Fruit fly (Drosophila melanogaster) S2 (cell line): ENCODE measurements around the gene Sld5.

Experiments
- CG8478 ChIP-seq: fragments of >200 bp; optimal IDR thresholded peaks from 2 replicates; lab custom pipeline; 2018
- CTCF ChIP-seq, 2 experiments: fragments of >200 bp; optimal IDR thresholded peaks; 2 replicates each; lab custom pipeline; 2018

Sld5 gene

DNA sequence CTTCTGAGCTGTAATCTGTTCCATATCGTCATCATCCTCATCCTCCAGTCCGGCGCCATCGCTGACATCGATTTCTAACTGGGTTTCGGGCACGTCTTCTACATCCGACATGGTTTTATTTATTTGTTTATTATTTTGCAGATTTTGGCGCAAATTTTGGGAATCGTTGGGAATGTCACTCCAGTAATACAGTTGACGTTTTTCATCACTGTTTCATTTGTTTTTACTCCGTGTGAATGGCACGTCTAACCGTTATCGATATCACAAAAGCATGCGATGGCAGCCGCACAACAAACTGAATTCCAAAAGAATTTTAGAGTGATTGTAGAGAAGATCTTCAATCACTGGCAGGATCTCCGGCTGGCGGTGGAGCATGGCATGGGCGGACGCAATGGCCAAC lies at the start of gene Sld5, which contains the start of gene CG14543:
Gene Sld5 (minus strand): TSS at position 167 of the 400 bp plus-strand sequence.
Gene CG14543 (plus strand): TSS at position 250 of the 400 bp plus-strand sequence.
- TF ChIP-seq CTCF (optimal IDR thresholded peaks at IDR 0.05; lab: Kevin White, UChicago) (no peak), CG8478 (no peak)

dm6 chr3R:26105924-26106494 lies 49.7 kb upstream of the Sld5 start:
- TF ChIP-seq CTCF (optimal IDR thresholded peaks at IDR 0.05; lab: Kevin White, UChicago) (no peak), CG8478 (no peak)

DNA sequence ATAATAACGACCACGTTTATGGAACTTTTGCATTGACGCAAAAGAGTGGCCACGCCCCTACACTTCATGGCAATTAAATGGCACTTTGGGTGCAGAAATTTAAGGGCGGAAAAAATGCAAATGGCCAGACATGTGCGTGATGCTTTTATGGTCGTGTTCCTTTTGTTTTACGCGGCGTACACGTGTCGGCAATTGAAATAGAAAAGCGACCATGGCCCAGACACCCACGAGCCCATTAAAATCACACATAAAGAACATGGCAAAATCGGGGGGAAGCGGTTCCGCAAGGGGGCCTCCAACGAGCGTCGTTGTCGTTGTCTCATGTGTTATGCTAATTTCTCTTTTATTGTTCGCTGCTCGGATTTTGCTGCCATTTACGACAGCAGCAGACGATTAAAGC lies 49.1 kb upstream of the Sld5 start:
- TF ChIP-seq CTCF (optimal IDR thresholded peaks at IDR 0.05; lab: Kevin White, UChicago) (no peak), CG8478 (no peak)

DNA sequence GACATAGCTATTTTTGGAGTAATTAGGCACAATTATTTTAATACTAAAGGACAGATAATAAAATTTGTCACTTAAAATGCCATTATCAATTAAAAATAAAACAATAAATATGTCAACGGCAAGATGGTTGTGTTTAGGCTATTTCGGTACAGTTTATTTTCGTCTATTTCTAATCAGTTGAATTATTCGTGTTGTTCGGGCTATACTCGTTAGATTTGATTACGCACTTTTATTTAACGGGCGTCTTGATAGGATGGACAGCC lies 48.7 kb upstream of the Sld5 start:
- TF ChIP-seq CTCF (optimal IDR thresholded peaks at IDR 0.05; lab: Kevin White, UChicago), result no peak
- TF ChIP-seq CG8478, result no peak

DNA sequence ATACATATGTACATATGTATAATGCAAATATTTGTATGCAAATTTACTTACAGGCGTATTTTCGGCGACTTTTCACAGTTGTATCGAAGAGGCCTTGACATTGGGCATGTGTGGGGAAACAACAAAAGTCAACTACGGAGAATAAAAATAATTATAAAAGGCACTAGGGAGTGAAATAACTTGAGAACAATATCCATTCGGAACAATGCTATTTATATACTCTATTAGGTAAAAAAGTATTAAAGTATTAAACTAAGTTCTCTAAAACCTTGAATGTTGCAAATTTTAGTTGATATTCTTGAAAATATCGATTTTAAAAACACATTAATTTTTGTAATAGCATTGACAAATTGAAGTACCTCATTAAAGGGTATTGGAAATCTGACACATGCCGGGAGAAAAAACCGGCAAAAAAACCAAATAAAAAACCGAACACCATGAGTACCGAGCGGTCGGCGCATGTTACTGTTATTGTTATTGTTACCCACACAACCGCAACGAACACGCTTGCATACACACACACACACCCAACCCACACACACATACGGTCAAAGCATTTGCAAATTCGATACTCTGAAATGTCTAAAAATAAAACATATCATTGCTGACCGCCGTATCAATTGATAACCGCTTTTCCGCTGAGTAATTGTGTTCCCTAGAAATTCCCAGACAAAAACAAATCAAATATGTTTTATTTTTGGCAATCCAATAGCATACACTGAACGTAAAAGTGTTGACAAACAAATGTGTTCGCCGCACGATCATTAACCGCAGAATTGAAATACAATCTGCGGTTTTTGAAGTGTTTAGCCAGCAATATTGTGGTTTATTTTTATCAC lies 48.2 kb upstream of the Sld5 start:
- no peak for TF ChIP-seq CTCF (optimal IDR thresholded peaks at IDR 0.05; lab: Kevin White, UChicago)
- TF ChIP-seq CG8478, result no peak

dm6 chr3R:26103440-26103839 lies 47.1 kb upstream of the Sld5 start:
- no peak for TF ChIP-seq CTCF (optimal IDR thresholded peaks at IDR 0.05; lab: Kevin White, UChicago)
- TF ChIP-seq CG8478, result no peak

DNA sequence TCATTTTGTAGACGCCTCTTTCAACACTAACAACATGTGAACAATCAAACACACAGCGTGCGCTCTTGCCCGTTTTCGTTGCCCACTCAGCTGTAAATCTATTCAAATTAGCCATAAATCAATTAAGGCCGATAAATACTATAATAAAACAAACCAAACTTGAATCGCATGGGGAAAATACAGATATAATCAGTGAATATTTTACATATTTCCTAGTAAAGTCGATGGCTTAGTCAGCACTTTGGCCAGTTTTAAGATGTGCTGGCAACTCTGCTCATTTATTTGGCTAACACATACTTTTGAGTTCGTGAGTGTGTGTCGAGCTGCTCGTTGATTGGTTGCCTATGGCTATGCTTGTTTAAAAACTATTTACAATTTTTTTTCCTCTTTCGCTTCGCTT lies 42.9 kb upstream of the Sld5 start:
- no peak for TF ChIP-seq CTCF (optimal IDR thresholded peaks at IDR 0.05; lab: Kevin White, UChicago)
- no peak for TF ChIP-seq CG8478

dm6 chr3R:26098502-26099210 lies 42.3 kb upstream of the Sld5 start, which contains the start of gene dysf:
dysf (minus strand) TSS chr3R:26098711.
- no peak for TF ChIP-seq CG8478
- TF ChIP-seq CTCF (optimal IDR thresholded peaks at IDR 0.05; lab: Kevin White, UChicago), result no peak

DNA sequence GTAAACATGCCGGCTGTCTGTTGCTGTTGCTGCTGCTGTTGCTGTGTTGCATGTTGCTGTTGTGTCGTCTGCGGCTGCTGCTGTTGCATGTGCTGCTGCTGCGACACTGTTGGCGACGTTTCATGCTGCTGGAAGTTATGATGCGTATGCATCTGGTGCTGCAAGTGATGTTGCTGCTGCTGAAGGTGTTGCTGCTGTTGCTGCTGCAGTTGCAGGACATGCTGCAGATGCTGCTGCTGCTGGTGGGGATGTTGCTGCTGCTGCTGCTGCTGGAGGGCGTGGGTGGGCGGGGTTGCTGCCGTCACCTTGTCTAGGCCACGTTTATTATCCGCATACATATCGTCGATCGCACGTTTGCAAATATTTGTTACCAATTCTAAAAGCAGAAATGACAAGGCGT lies 39.8 kb upstream of the Sld5 start:
- TF ChIP-seq CTCF (optimal IDR thresholded peaks at IDR 0.05; lab: Kevin White, UChicago) (no peak), CG8478 (no peak)

DNA sequence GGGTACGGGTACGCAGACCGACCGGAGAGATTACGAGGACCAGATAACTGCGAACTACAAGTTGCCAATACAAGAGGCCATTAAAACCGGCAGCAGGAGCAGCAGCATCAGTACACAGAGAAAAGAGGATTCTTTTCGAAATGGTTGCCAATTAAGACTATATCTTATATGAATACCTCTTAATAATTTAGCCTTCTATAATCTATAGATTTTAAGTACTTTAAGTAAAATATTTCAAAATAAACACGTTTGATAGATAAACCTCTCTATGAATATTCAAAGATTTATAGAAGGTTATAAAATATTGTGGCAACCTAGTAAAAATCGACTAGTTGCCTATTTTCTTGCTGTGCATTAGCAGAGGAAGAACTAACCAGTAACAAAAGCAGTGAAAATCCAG lies 39.2 kb upstream of the Sld5 start:
- no peak for TF ChIP-seq CG8478
- no peak for TF ChIP-seq CTCF (optimal IDR thresholded peaks at IDR 0.05; lab: Kevin White, UChicago)

DNA sequence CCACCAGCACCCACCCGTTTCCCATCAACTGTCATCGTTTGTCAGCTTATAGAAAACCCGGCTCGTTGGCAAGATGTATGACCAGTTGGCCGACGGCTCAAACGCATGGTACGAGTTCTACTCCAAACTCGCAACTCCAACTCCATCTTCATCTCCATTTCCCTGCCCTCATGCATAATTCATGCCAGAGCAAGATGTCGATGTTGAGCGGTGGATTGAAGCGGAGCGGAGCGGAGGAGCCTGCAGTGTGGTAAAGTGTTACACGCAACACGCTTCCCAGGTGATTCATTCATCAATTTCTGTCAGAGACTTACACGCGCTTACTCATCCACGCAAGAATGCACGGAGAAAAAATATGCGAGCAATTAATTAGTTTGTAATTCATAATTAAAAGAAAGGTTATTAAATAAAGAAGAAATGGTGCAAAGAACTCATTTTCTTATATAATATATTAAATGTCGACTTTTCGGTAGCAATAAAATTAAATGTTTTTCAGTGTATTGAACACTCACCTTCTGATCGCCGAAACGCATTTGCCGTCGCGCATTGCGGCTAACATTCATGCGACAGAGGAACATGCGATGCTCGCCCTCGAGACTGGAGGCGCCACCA lies 25.1 kb upstream of the Sld5 start:
- TF ChIP-seq CTCF (optimal IDR thresholded peaks at IDR 0.05; lab: Kevin White, UChicago) (no peak), CG8478 (no peak)

DNA sequence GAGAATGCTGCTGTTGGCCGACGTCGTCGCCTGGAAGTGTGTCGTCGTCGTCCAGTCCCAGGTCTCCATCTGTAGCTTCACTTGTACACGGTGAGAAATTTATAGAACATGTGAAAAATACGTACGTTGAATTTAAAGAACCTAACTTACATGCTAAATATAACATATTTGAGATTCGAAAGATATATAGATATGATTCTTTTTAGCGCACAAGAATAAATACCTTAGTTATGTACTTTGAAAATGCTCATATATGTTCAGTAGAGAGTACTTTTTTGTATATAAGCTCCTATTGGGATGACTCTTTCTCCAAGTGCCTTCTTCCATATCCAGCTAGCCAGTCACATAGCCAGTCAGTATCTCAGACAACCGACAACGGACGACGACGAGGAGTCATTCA lies 18.9 kb upstream of the Sld5 start:
- TF ChIP-seq CTCF (optimal IDR thresholded peaks at IDR 0.05; lab: Kevin White, UChicago), result no peak
- no peak for TF ChIP-seq CG8478

DNA sequence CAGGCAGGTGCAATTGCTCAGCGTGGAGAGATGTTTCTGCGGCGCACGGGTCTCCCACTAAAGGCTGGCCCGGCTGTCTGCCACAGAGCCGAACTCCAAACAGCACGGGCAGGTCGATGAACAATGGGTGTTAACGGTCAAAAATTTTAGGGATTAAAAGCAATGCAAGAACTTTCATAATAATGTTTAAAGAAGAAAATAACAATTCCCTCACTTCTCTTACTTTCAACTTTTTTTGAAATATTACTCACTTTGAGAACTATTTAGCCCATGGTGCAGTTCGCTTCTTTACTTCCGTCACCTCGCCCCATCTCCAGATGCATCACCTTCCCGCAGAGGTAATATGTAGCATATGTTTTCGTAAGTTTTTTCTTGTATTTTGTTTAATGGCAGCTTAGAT lies 16.1 kb upstream of the Sld5 start:
- TF ChIP-seq CG8478, result no peak
- TF ChIP-seq CTCF (optimal IDR thresholded peaks at IDR 0.05; lab: Kevin White, UChicago), result no peak

dm6 chr3R:26068135-26068534 lies 11.8 kb upstream of the Sld5 start:
- TF ChIP-seq CG8478 (no peak), CTCF (optimal IDR thresholded peaks at IDR 0.05; lab: Kevin White, UChicago) (no peak)

DNA sequence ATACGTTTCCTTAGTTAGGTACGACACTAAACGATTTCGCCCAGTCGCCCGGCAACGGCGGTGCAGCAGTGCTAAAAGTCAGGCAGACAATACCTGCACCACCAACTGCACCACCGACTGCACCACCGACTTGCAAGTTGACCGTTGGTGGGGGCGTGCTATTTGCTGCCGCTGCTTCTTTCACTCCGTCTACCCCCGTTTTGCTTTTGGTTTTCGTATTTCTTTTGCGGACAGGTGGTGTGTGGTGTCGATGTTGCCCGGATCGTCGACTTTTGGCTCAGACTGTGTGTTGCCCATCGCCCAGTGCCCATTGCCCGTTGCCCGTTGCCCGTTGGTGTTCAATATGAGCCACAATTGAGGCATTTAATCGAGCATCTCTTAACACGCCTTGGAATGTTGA lies 8.4 kb upstream of the Sld5 start:
- TF ChIP-seq CG8478, result no peak
- no peak for TF ChIP-seq CTCF (optimal IDR thresholded peaks at IDR 0.05; lab: Kevin White, UChicago)

DNA sequence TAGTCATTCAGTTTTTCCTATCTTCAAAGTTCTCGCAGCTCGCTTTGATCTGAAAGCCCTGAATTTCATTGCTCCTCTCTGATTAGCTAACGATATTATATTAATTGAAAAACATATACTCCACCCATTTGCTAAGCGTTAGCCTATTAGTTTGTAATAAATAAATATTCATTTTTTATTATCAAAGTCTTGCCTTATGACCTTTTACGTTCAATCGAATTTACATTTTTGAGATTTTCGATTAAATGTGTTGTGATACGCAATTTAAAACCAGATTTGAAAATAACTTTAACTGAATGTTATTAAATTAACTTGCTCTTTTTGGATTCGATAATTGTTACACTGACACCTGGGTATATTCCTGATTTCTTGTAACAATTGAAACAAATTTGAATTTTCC lies 6.6 kb upstream of the Sld5 start, which contains the start of gene CG14551:
Gene CG14551 (minus strand): TSS at position 101 of the 400 bp plus-strand sequence.
- TF ChIP-seq CG8478 (no peak), CTCF (optimal IDR thresholded peaks at IDR 0.05; lab: Kevin White, UChicago) (no peak)
